Fruit fly (Drosophila melanogaster): ENCODE measurements around the gene CG31678.

DNA sequence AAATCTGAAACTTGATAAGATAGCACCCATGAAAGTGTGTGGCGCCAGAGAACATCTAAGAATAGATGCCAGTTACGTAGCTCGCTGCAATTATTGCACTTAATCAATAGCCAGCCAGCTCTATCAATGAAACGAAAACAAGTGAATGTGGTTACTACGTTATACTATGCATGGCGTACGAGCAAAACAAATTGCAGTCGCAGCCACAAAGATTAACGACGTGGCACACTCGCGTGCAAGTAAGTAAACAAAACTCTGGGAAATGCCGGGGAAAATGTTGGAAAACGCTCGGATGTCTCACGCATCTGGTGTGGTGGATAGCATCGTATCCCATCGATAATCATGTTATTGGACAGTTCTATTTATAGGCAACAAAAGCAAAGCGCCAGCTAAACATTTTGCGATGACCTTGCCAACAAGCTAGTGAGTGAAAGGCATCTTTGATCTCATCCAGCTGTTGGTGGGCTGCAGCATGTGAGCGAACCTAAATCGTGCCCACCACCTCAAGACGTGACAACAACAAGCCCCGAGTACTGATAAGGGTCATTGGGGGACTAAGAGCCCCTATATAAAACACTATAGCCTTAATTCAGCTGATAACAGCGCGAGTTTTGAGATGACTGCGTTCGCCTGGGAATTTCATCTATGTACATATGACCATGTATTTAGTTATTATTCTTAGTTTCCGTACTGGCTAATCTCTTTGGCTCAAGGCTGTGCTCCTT, 1.8 kb downstream of the CG31678 start:
- TF ChIP-seq OdsH (GFP tag; optimal IDR thresholded peaks at IDR 0.05) (no peak), CG32006 (GFP tag; optimal IDR thresholded peaks at IDR 0.05) (peak; percentile 16), Sox14 (GFP tag; optimal IDR thresholded peaks at IDR 0.05) (no peak), dsx (GFP tag; optimal IDR thresholded peaks at IDR 0.05; ENCODE audit: poor library complexity, severe bottlenecking) (no peak), esn (GFP tag; optimal IDR thresholded peaks at IDR 0.05) (no peak), Lpt (GFP tag; optimal IDR thresholded peaks at IDR 0.05) (no peak)

Measured in whole organism, prepupa.